Worm (Caenorhabditis elegans): ENCODE measurements around the gene hex-3.

ce11 chrIII:10802032-10802431, 47.0 kb upstream of the hex-3 start, which contains the start of gene K11D9.3:
- TF ChIP-seq hnd-1 (tag; optimal IDR thresholded peaks at IDR 0.05), result no peak
- no peak for TF ChIP-seq tra-4 (tag; optimal IDR thresholded peaks at IDR 0.05)
- no peak for TF ChIP-seq ceh-36 (tag; optimal IDR thresholded peaks at IDR 0.05)
- TF ChIP-seq ama-1 (optimal IDR thresholded peaks at IDR 0.05), result no peak
- no peak for TF ChIP-seq sea-1 (GFP tag; conservative IDR thresholded peaks at IDR 0.05)

Measured in whole organism, early embryonic.